Fruit fly (Drosophila melanogaster) whole organism, pupa: ENCODE measurements around the gene CG33648.
A peak's percentile ranks its signal among the peaks of the same experiment; 100 is the strongest.

Source experiments
- CG12605 ChIP-seq: fragments of 200-800 bp; sonication (Bioruptor generic); IDR thresholded peaks from 2 replicates; pipeline ENCODE4 v1.3.6; 2022; ENCODE audit warnings: missing biosample characterization, missing genetic modification characterization
- CG13204 ChIP-seq: fragments of 200-800 bp; sonication (Bioruptor generic); optimal IDR thresholded peaks from 2 replicates; lab custom pipeline; 2018; ENCODE audit warnings: missing biosample characterization, mild to moderate bottlenecking, missing genetic modification characterization, moderate library complexity
- CG14655 ChIP-seq: fragments of 200-800 bp; sonication (Bioruptor generic); optimal IDR thresholded peaks from 3 replicates; lab custom pipeline; 2017; ENCODE audit warnings: mild to moderate bottlenecking, missing biosample characterization, missing genetic modification reagents, missing genetic modification characterization
- CG4496 ChIP-seq: fragments of 200-800 bp; sonication (Bioruptor generic); IDR thresholded peaks from 3 replicates; pipeline ENCODE4 v1.3.6; 2022; ENCODE audit warnings: missing biosample characterization, missing genetic modification characterization
- CG8301 ChIP-seq: fragments of 200-800 bp; sonication (Bioruptor generic); optimal IDR thresholded peaks from 2 replicates; lab custom pipeline; 2018; ENCODE audit warnings: missing biosample characterization, mild to moderate bottlenecking, missing genetic modification characterization
- D1 ChIP-seq: fragments of 200-800 bp; sonication (Bioruptor generic); optimal IDR thresholded peaks from 2 replicates; lab custom pipeline; 2018; ENCODE audit warnings: missing biosample characterization, mild to moderate bottlenecking, missing genetic modification characterization, moderate library complexity
- EcR ChIP-seq: fragments of 200-800 bp; sonication (Bioruptor generic); optimal IDR thresholded peaks from 3 replicates; lab custom pipeline; 2019; ENCODE audit warnings: missing biosample characterization, missing genetic modification characterization, mild to moderate bottlenecking, moderate library complexity, missing genetic modification reagents
- Pif1A ChIP-seq: fragments of 200-800 bp; sonication (Bioruptor generic); optimal IDR thresholded peaks from 3 replicates; lab custom pipeline; 2016; ENCODE audit warnings: missing biosample characterization, missing genetic modification characterization
- Pif1B ChIP-seq: fragments of 200-800 bp; sonication (Bioruptor generic); optimal IDR thresholded peaks from 3 replicates; lab custom pipeline; 2016; ENCODE audit warnings: missing biosample characterization, missing genetic modification characterization
- fd96Ca ChIP-seq: fragments of 200-800 bp; sonication (Bioruptor generic); IDR thresholded peaks from 3 replicates; pipeline ENCODE4 v1.3.6; 2022; ENCODE audit warnings: missing biosample characterization, missing genetic modification characterization
- gl ChIP-seq: fragments of 200-800 bp; sonication (Bioruptor generic); optimal IDR thresholded peaks from 2 replicates; lab custom pipeline; 2018; ENCODE audit warnings: missing biosample characterization, mild to moderate bottlenecking, missing genetic modification characterization
- rn ChIP-seq: fragments of 200-800 bp; sonication (Bioruptor generic); IDR thresholded peaks from 2 replicates; pipeline ENCODE4 v1.3.6; 2022; ENCODE audit warnings: missing biosample characterization, missing genetic modification characterization

dm6 chr2L:14570843-14571242 is 46.7 kb downstream of the CG33648 start:
- TF ChIP-seq rn (GFP tag; lab: Robert Waterston, UW) (no peak), Pif1A (no peak), gl (tag; lab: Kevin White, UChicago) (no peak), CG14655 (GFP tag; lab: Kevin White, UChicago) (no peak), CG13204 (GFP tag; lab: Kevin White, UChicago) (no peak), Pif1B (GFP tag; lab: Kevin White, UChicago) (no peak), CG12605 (GFP tag; lab: Robert Waterston, UW) (no peak), CG8301 (no peak), fd96Ca (GFP tag; lab: Robert Waterston, UW) (0 out of 3 replicates have a peak, but pooled peaks have one; percentile 8), D1 (tag; lab: Kevin White, UChicago) (no peak), CG4496 (0 out of 3 replicates have a peak, but pooled peaks have one; percentile 7), EcR (GFP tag; lab: Kevin White, UChicago) (no peak)
